Fruit fly (Drosophila melanogaster) whole organism, adult: ENCODE results near the gene rho-5.

Experiments
- CG11617 ChIP-seq: fragments of 200-800 bp; sonication (Bioruptor generic); optimal IDR thresholded peaks from 2 replicates; lab custom pipeline; 2017; ENCODE audit warnings: mild to moderate bottlenecking, missing biosample characterization, missing genetic modification reagents, missing genetic modification characterization
- CG12768 ChIP-seq: fragments of 200-800 bp; sonication (Bioruptor generic); optimal IDR thresholded peaks from 2 replicates; lab custom pipeline; 2017; ENCODE audit warnings: missing biosample characterization, missing genetic modification characterization, mild to moderate bottlenecking, moderate library complexity, missing genetic modification reagents
- CG14711 ChIP-seq: fragments of 200-800 bp; sonication (Bioruptor generic); optimal IDR thresholded peaks from 2 replicates; lab custom pipeline; 2018; ENCODE audit warnings: missing biosample characterization, mild to moderate bottlenecking, missing genetic modification characterization, moderate library complexity
- CG1620 ChIP-seq: fragments of 200-800 bp; sonication (Bioruptor generic); optimal IDR thresholded peaks from 2 replicates; lab custom pipeline; 2016; ENCODE audit warnings: missing biosample characterization, missing genetic modification characterization
- CG33017 ChIP-seq: fragments of 200-800 bp; sonication (Bioruptor generic); optimal IDR thresholded peaks from 2 replicates; lab custom pipeline; 2018; ENCODE audit warnings: missing biosample characterization, mild to moderate bottlenecking, missing genetic modification characterization, moderate library complexity
- CG5204 ChIP-seq: fragments of 200-800 bp; sonication (Bioruptor generic); optimal IDR thresholded peaks from 2 replicates; lab custom pipeline; 2016; ENCODE audit warnings: missing biosample characterization, missing genetic modification characterization
- CG7045 ChIP-seq: fragments of 200-800 bp; sonication (Bioruptor generic); optimal IDR thresholded peaks from 2 replicates; lab custom pipeline; 2017; ENCODE audit warnings: missing biosample characterization, mild to moderate bottlenecking, missing genetic modification characterization
- CG7101 ChIP-seq: fragments of 200-800 bp; sonication (Bioruptor generic); optimal IDR thresholded peaks from 2 replicates; lab custom pipeline; 2018; ENCODE audit warnings: missing biosample characterization, mild to moderate bottlenecking, missing genetic modification characterization, moderate library complexity
- Clk ChIP-seq: fragments of 200-800 bp; sonication (Bioruptor generic); optimal IDR thresholded peaks from 2 replicates; lab custom pipeline; 2017; ENCODE audit warnings: missing biosample characterization, missing genetic modification characterization
- Crg-1 ChIP-seq: fragments of 200-800 bp; sonication (Bioruptor generic); optimal IDR thresholded peaks from 2 replicates; lab custom pipeline; 2016; ENCODE audit warnings: missing biosample characterization, missing genetic modification characterization
- Hr96 ChIP-seq: fragments of 200-800 bp; sonication (Bioruptor generic); optimal IDR thresholded peaks from 2 replicates; lab custom pipeline; 2016; ENCODE audit warnings: missing biosample characterization, missing genetic modification characterization
- Mnt ChIP-seq: fragments of 200-800 bp; sonication (Bioruptor generic); optimal IDR thresholded peaks from 2 replicates; lab custom pipeline; 2016; ENCODE audit warnings: missing biosample characterization, mild to moderate bottlenecking, missing genetic modification characterization
- bab1 ChIP-seq: fragments of 200-800 bp; sonication (Bioruptor generic); optimal IDR thresholded peaks from 3 replicates; lab custom pipeline; 2019; ENCODE audit warnings: missing biosample characterization, mild to moderate bottlenecking, missing genetic modification characterization, moderate library complexity
- cic ChIP-seq: fragments of 200-800 bp; sonication (Bioruptor generic); optimal IDR thresholded peaks from 2 replicates; lab custom pipeline; 2017; ENCODE audit warnings: missing biosample characterization, mild to moderate bottlenecking, missing genetic modification characterization, moderate library complexity
- cnc ChIP-seq, 2 experiments: fragments of >200 bp; optimal IDR thresholded peaks; 2 replicates each; lab custom pipeline; 2017
- kay ChIP-seq: fragments of 200-800 bp; sonication (Bioruptor generic); peaks from one replicate; lab custom pipeline; 2016; ENCODE audit warnings: missing biosample characterization, missing genetic modification characterization, borderline replicate concordance
- ovo ChIP-seq: fragments of 200-800 bp; sonication (Bioruptor generic); optimal IDR thresholded peaks from 2 replicates; lab custom pipeline; 2016; ENCODE audit warnings: missing biosample characterization, missing genetic modification characterization
- pad ChIP-seq: fragments of 200-800 bp; sonication (Bioruptor generic); optimal IDR thresholded peaks from 3 replicates; lab custom pipeline; 2017; ENCODE audit warnings: missing biosample characterization, missing genetic modification characterization, mild to moderate bottlenecking, moderate library complexity, missing genetic modification reagents
- tj ChIP-seq: fragments of 200-800 bp; sonication (Bioruptor generic); optimal IDR thresholded peaks from 3 replicates; lab custom pipeline; 2017; ENCODE audit warnings: missing biosample characterization, mild to moderate bottlenecking, missing genetic modification characterization, moderate library complexity
- toe ChIP-seq: fragments of 200-800 bp; sonication (Bioruptor generic); optimal IDR thresholded peaks from 2 replicates; lab custom pipeline; 2016; ENCODE audit warnings: missing biosample characterization, missing genetic modification characterization

Gene rho-5

DNA sequence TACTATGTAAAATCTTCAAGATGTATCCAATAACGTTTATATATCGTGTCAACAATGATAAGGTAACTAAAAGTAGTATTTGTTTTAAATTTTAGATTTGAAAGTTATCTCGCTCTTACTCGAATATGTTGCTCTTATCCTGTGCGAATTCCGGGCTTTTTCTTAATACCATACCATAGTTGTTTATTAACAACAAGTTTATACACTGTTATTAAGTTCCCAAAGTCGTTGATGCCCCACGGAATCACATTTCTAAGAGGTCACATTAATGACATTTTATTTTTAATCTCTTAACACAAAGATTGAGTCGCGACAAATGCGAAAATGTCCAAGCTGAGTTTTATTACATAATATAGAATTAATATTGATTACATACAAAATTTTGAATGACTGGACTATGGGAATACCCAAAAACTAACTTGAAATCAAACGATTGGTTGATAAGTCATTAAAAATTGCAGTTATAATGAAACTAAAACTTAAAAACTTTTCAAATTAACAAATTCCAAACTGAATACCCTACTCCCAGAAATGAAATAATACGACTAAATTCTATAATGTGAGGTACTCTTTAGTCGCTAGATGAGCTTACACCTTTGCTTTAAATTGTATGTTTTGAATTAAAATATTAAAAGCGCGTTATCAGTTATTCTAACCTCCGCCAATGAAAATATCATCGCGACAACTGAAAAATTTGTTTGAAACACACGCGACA lies 50.8 kb downstream of the rho-5 start, which contains the start of gene CG5381:
Gene CG5381, minus strand, starts transcription at position 330 of the 715 bp plus-strand sequence.
- peak; percentile 69 for TF ChIP-seq kay (GFP tag; lab: Kevin White, UChicago)
- no peak for TF ChIP-seq cic (GFP tag; lab: Kevin White, UChicago)

DNA sequence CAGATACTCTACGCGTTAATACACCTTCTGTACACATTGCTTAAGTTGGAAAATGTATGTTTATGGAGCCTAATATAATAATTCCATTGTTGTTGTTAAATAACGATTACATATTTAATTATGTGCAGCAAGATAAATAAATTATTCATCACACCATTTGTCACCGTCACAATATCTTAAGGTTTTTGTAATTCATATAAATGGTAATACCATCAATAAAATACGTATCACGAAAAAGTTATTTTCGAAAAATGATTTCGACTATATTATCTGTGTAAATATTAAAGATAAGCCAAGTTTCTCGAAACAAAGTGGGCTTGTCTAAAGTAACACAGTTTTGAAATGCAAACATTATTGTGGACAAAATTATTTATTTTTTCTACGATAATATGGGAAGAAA lies 51.5 kb downstream of the rho-5 start, which contains the start of gene CG4995:
Gene CG4995, plus strand, starts transcription at position 301 of the 400 bp plus-strand sequence.
- no peak for TF ChIP-seq cnc (optimal IDR thresholded peaks at IDR 0.05; lab: Kevin White, UChicago)
- no peak for TF ChIP-seq CG7101
- no peak for TF ChIP-seq ovo (GFP tag; lab: Kevin White, UChicago)
- TF ChIP-seq CG33017 (tag; lab: Kevin White, UChicago): no peak
- no peak for TF ChIP-seq kay (GFP tag; lab: Kevin White, UChicago)
- no peak for TF ChIP-seq CG5204 (GFP tag; lab: Kevin White, UChicago)
- TF ChIP-seq CG7045 (GFP tag; lab: Kevin White, UChicago): no peak
- TF ChIP-seq tj (GFP tag; lab: Kevin White, UChicago): no peak
- no peak for TF ChIP-seq CG12768 (GFP tag; lab: Kevin White, UChicago)

DNA sequence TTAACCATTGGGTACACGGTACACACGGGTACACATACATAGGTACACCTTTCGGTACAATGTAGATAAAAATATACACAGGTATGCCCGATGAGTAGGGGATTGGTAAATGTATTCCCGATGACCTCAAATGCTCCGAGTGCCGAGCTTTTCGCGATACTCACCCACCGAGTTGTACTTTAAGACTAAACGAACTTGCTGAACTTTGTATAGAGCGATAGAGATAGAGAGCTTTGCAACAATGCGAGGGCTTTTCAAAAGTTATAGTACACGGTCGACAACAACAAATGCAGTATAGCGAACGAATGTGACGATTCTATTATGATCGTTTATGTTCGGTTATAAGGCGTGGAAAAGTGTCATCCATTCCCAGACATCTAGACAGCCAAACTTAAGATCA lies 52.1 kb downstream of the rho-5 start:
- TF ChIP-seq ovo (GFP tag; lab: Kevin White, UChicago) (peak; percentile 48), cnc (optimal IDR thresholded peaks at IDR 0.05; lab: Kevin White, UChicago) (no peak), CG5204 (GFP tag; lab: Kevin White, UChicago) (no peak), CG33017 (tag; lab: Kevin White, UChicago) (peak; percentile 82), kay (GFP tag; lab: Kevin White, UChicago) (peak; percentile 99), CG12768 (GFP tag; lab: Kevin White, UChicago) (peak; percentile 97), tj (GFP tag; lab: Kevin White, UChicago) (peak; percentile 45), Crg-1 (no peak), CG14711 (tag; lab: Kevin White, UChicago) (peak; percentile 17), CG7101 (peak; percentile 25), cic (GFP tag; lab: Kevin White, UChicago) (peak; percentile 90), Clk (GFP tag; lab: Kevin White, UChicago) (no peak), Hr96 (GFP tag; lab: Kevin White, UChicago) (no peak), CG7045 (GFP tag; lab: Kevin White, UChicago) (no peak), pad (no peak), CG1620 (GFP tag; lab: Kevin White, UChicago) (no peak), bab1 (GFP tag; lab: Kevin White, UChicago) (peak; percentile 70), CG11617 (GFP tag; lab: Kevin White, UChicago) (peak; percentile 36), toe (GFP tag; lab: Kevin White, UChicago) (peak; percentile 47), Mnt (GFP tag; lab: Kevin White, UChicago) (peak; percentile 47)

DNA sequence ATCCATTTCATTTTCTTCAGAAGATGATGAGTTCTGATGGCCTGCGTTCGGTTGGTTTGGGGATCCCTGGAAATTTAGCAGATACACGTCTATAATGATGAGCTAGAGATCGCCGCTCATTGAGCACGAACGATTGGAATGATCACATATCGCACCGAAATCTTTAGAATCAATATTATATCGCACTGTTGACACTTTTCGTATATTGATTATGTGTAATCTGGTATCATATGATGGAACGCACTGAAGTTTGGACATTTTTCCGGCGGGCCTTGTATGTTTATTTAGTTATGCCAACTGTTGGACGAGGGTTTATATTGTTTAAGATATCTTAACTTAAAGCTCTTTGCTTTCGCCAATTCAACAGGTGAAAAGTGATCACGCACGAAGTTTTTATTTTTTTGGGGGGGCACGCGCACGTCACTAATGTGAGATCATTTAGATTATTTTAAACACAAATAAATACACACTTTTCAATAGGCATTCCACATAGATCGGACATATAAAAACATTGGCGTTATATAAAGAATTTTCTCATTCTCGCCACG lies 52.6 kb downstream of the rho-5 start:
- no peak for TF ChIP-seq tj (GFP tag; lab: Kevin White, UChicago)
- TF ChIP-seq CG14711 (tag; lab: Kevin White, UChicago): peak; percentile 6
- TF ChIP-seq bab1 (GFP tag; lab: Kevin White, UChicago): no peak
- TF ChIP-seq kay (GFP tag; lab: Kevin White, UChicago): no peak
- no peak for TF ChIP-seq cic (GFP tag; lab: Kevin White, UChicago)
- TF ChIP-seq CG11617 (GFP tag; lab: Kevin White, UChicago): no peak
- TF ChIP-seq Mnt (GFP tag; lab: Kevin White, UChicago): no peak

DNA sequence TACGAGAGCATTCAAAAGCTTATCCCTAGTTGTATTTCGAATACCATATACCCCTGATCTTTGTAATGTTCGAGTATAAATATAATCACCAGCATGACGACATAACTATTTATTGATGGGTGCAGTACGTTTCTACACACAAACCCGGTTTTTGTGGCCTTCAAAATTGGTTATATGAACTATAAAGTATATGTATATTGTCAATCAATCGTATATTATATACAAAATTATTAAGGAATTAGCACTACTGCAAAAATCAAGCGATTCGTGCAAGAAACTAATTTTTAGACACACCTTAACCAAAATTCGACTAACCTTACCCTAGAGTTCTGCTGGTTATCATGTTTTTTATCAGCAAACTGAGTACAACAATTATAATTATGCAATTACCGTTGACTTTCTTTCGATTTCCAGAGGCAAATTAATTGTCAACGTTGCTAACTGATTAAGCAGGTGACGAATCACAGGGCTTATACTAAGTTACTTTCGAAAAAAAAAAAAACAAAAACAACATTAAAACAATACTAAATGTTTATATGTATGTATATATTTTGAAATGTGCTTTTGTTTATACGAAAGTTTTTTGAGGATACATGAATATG lies 53.4 kb downstream of the rho-5 start:
- TF ChIP-seq CG7045 (GFP tag; lab: Kevin White, UChicago) (no peak), kay (GFP tag; lab: Kevin White, UChicago) (peak; percentile 93), cic (GFP tag; lab: Kevin White, UChicago) (peak; percentile 64)
